Worm (Caenorhabditis elegans): ENCODE data around the gene acl-3.

The acl-3 gene

DNA sequence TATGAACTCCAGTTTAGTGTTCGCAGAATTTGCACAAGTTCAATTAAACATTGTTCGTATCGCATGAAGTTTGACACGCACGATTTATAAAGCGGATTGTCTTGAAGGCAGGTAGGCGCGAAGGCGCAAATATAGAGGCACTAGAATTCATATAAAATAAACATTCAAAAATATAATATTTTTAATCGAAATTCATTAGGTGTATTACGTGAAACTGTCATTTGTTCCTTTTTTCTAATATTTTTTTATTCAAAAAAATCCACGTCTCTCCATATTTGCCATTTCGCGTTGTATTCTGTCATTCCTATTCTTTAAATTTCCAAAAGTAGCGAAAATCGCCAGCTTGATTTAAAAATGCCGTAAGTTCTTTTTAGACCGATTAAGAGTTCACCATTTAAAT, 10.0 kb downstream of the acl-3 start, which contains the start of gene ZK809.1:
TSS of gene ZK809.1 (plus strand) at position 301 of the 400 bp plus-strand sequence.
- no peak for TF ChIP-seq hlh-13 (GFP tag; optimal IDR thresholded peaks at IDR 0.05)
- TF ChIP-seq nfya-1 (tag; optimal IDR thresholded peaks at IDR 0.05), result no peak
- TF ChIP-seq pha-4 (tag; optimal IDR thresholded peaks at IDR 0.05), result no peak
- no peak for TF ChIP-seq odd-2 (tag; optimal IDR thresholded peaks at IDR 0.05)
- TF ChIP-seq unc-55 (GFP tag; optimal IDR thresholded peaks at IDR 0.05), result no peak
- no peak for TF ChIP-seq npax-4 (tag; optimal IDR thresholded peaks at IDR 0.05)
- no peak for TF ChIP-seq dmd-4 (tag; optimal IDR thresholded peaks at IDR 0.05; ENCODE audit: borderline replicate concordance)
- no peak for TF ChIP-seq ceh-34 (tag; optimal IDR thresholded peaks at IDR 0.05)
- TF ChIP-seq ceh-19 (GFP tag; optimal IDR thresholded peaks at IDR 0.05), result no peak
- no peak for TF ChIP-seq sdc-2 (tag; optimal IDR thresholded peaks at IDR 0.05)
- TF ChIP-seq pqm-1 (tag; optimal IDR thresholded peaks at IDR 0.05), result no peak
- TF ChIP-seq C08G9.2 (tag; optimal IDR thresholded peaks at IDR 0.05), result no peak
- TF ChIP-seq pat-9 (tag; optimal IDR thresholded peaks at IDR 0.05), result no peak
- TF ChIP-seq ceh-48 (tag; optimal IDR thresholded peaks at IDR 0.05), result no peak
- no peak for TF ChIP-seq che-1 (tag; optimal IDR thresholded peaks at IDR 0.05)

DNA sequence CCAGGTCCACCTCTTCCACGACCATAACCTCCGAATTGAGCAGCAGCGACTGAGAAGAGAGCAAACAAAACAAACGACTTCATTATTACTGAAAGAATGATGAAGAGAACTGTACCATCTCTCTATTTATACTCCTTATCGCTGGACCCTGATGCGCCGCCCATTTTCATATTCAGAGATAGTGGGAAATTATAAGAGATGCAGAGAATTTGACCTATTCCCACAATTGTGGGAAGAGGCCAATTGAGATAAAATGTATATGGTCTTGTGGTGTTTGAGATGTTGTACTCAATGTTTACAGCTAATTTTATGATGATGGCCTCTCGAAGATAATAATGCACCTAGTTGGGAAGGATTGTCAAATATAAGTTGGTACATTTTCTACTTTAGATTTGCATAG, 10.9 kb downstream of the acl-3 start, which contains the start of gene ttr-50:
TSS of gene ttr-50 (minus strand) at position 101 of the 400 bp plus-strand sequence.
- TF ChIP-seq ama-1 (optimal IDR thresholded peaks at IDR 0.05) (no peak), elt-2 (tag; optimal IDR thresholded peaks at IDR 0.05) (peak; percentile 71), nhr-11 (tag; optimal IDR thresholded peaks at IDR 0.05) (no peak)

DNA sequence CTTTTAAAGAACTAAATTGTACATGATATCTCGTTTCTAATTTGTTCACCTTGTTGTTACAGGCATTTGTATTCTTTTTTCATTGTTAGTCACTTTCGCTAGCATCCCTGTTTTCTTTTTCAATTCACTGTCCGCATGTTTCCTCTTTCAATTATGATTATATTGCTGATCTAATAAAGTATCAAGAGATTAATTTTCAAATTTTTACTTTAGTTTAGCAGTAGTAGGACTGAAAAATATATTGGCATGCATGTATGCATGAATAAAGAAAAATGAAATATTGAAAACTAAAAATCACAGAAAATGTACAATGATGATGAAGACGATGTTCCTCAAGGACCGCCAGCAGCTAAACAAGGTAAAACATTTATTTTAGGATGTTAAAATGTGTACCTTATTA, 13.8 kb downstream of the acl-3 start, which contains the start of gene rbm-17:
TSS of gene rbm-17 (plus strand) at position 301 of the 400 bp plus-strand sequence.
- TF ChIP-seq ceh-34 (tag; optimal IDR thresholded peaks at IDR 0.05) (no peak), ttx-3 (tag; optimal IDR thresholded peaks at IDR 0.05) (no peak), ahr-1 (tag; optimal IDR thresholded peaks at IDR 0.05) (no peak), rnt-1 (tag; optimal IDR thresholded peaks at IDR 0.05) (no peak), hlh-15 (tag; optimal IDR thresholded peaks at IDR 0.05) (no peak)

DNA sequence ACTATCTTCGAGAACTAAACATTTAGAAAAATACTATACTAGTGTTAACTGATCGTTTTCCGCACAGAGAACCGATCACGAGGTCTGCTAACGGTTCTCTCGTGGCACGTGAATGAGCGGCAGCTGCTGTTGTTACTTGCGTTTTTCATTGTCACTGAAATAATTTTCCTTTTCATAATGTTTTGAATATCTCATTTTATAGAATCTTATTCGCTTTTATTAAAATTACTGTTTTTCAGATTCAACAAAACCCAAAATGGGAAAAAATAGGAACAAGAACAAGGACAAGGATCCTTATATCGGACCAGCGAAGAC, 15.5 kb downstream of the acl-3 start, which contains the start of gene F58B3.6:
TSS of gene F58B3.6 (plus strand) at position 240 of the 315 bp plus-strand sequence.
- peak; percentile 67 for TF ChIP-seq hlh-30 (tag; optimal IDR thresholded peaks at IDR 0.05; ENCODE audit: insufficient read depth)
- TF ChIP-seq eyg-1 (tag; optimal IDR thresholded peaks at IDR 0.05), result no peak

ce11 chrIV:11635437-11636408, 16.1 kb downstream of the acl-3 start, which contains the start of gene mars-1:
TSS of gene mars-1 (minus strand) at chrIV:11635487.
- TF ChIP-seq ref-2 (tag; optimal IDR thresholded peaks at IDR 0.05), result peak; percentile 37
- no peak for TF ChIP-seq ceh-30 (tag; optimal IDR thresholded peaks at IDR 0.05)
- peak; percentile 51 for TF ChIP-seq hlh-8 (tag; optimal IDR thresholded peaks at IDR 0.05)
- TF ChIP-seq C08G9.2 (tag; optimal IDR thresholded peaks at IDR 0.05), result peak; percentile 85
- peak; percentile 94 for TF ChIP-seq ceh-31 (tag; optimal IDR thresholded peaks at IDR 0.05)
- TF ChIP-seq pqm-1 (tag; optimal IDR thresholded peaks at IDR 0.05), result peak; percentile 64
- peak; percentile 82 for TF ChIP-seq ceh-2 (tag; optimal IDR thresholded peaks at IDR 0.05)
- peak; percentile 53 for TF ChIP-seq ahr-1 (tag; optimal IDR thresholded peaks at IDR 0.05)
- peak; percentile 93 for TF ChIP-seq zip-5 (tag; optimal IDR thresholded peaks at IDR 0.05)
- peak; percentile 90 for TF ChIP-seq ets-4 (tag; optimal IDR thresholded peaks at IDR 0.05)
- no peak for TF ChIP-seq pha-2 (tag; optimal IDR thresholded peaks at IDR 0.05)
- no peak for TF ChIP-seq hlh-30 (tag; optimal IDR thresholded peaks at IDR 0.05; ENCODE audit: insufficient read depth)
- TF ChIP-seq ceh-18 (tag; optimal IDR thresholded peaks at IDR 0.05), result peak; percentile 50
- no peak for TF ChIP-seq fkh-6 (tag; optimal IDR thresholded peaks at IDR 0.05)
- TF ChIP-seq T23F11.4 (GFP tag; optimal IDR thresholded peaks at IDR 0.05), result no peak
- peak; percentile 32 for TF ChIP-seq syd-9 (tag; optimal IDR thresholded peaks at IDR 0.05)
- peak; percentile 21 for TF ChIP-seq ceh-19 (GFP tag; optimal IDR thresholded peaks at IDR 0.05)
- TF ChIP-seq madf-2 (tag; optimal IDR thresholded peaks at IDR 0.05), result no peak
- TF ChIP-seq mec-3 (tag; optimal IDR thresholded peaks at IDR 0.05; ENCODE audit: borderline replicate concordance), result peak; percentile 49
- no peak for TF ChIP-seq pha-4 (tag; optimal IDR thresholded peaks at IDR 0.05)
- TF ChIP-seq unc-3 (GFP tag; conservative IDR thresholded peaks at IDR 0.05), result no peak
- TF ChIP-seq unc-3 (tag; optimal IDR thresholded peaks at IDR 0.05), result peak; percentile 60
- no peak for TF ChIP-seq pag-3 (tag; optimal IDR thresholded peaks at IDR 0.05; ENCODE audit: borderline replicate concordance)
- TF ChIP-seq ceh-34 (tag; optimal IDR thresholded peaks at IDR 0.05), result peak; percentile 76
- peak; percentile 18 for TF ChIP-seq eyg-1 (tag; optimal IDR thresholded peaks at IDR 0.05)
- TF ChIP-seq unc-42 (tag; optimal IDR thresholded peaks at IDR 0.05), result peak; percentile 60
- peak; percentile 49 for TF ChIP-seq rnt-1 (tag; optimal IDR thresholded peaks at IDR 0.05)

Measured in whole organism, late embryonic.